Fruit fly (Drosophila melanogaster): ENCODE measurements around the gene ERp44.

Gene ERp44

DNA sequence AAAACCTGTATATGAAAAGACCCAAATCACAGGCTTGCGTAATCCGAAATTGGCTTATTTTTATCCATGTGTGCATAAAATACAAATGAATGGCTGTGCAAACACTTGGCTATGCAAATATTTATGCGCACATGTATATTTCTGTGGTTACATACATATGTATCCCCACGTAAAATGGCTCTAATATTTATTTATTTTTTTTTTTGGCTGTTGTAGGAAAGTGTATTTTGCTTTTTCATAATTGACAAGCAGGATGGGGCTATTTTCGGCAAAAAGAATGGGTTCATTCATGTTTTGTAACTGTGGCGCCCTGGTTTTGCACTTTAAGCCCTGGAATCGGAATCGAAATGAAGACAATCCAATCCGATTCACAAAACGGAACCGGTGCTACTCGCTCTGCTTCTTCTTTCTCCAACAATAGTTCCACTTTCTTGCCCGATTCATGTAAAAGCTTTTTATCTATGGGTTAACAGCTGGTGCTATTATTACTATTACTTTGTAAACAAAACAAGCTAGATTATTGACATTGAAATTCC is 37.7 kb upstream of the ERp44 start (continued):
- TF ChIP-seq ATbp (GFP tag; optimal IDR thresholded peaks at IDR 0.05) = peak; percentile 29
- TF ChIP-seq bbx (GFP tag; IDR thresholded peaks at IDR 0.05; ENCODE audit: partially characterized antibody) = no peak
- TF ChIP-seq ken (GFP tag; IDR thresholded peaks at IDR 0.05) = peak; percentile 57; the same call in 1 of the 3 replicates
- peak; percentile 17 for TF ChIP-seq Usf (GFP tag; optimal IDR thresholded peaks at IDR 0.05)
- TF ChIP-seq Hr51 (GFP tag; optimal IDR thresholded peaks at IDR 0.05) = peak; percentile 68
- TF ChIP-seq CG1832 (GFP tag; optimal IDR thresholded peaks at IDR 0.05) = no peak
- no peak for TF ChIP-seq Dfd (GFP tag; optimal IDR thresholded peaks at IDR 0.05)
- TF ChIP-seq Trl (optimal IDR thresholded peaks at IDR 0.05) = no peak
- peak; percentile 67 for TF ChIP-seq Trl (GFP tag; optimal IDR thresholded peaks at IDR 0.05)
- TF ChIP-seq CG16779 (GFP tag; IDR thresholded peaks at IDR 0.05) = peak; percentile 73
- no peak for TF ChIP-seq sd (tag; optimal IDR thresholded peaks at IDR 0.05)
- TF ChIP-seq CG34376 (GFP tag; optimal IDR thresholded peaks at IDR 0.05) = peak; percentile 60
- no peak for TF ChIP-seq GATAe (GFP tag; conservative IDR thresholded peaks at IDR 0.05)
- peak; percentile 63 for TF ChIP-seq CG9437 (GFP tag; optimal IDR thresholded peaks at IDR 0.05)
- 0 out of 2 replicates have a peak, but pooled peaks have one; percentile 42 for TF ChIP-seq danr (GFP tag; IDR thresholded peaks at IDR 0.05)
- TF ChIP-seq gro (GFP tag; optimal IDR thresholded peaks at IDR 0.05) = peak; percentile 77
- peak; percentile 67 for TF ChIP-seq B-H2 (GFP tag; optimal IDR thresholded peaks at IDR 0.05)
- TF ChIP-seq vvl (GFP tag; IDR thresholded peaks at IDR 0.05) = peak; percentile 90
- peak; percentile 87 for TF ChIP-seq lilli (GFP tag; optimal IDR thresholded peaks at IDR 0.05)
- peak; percentile 98 for TF ChIP-seq CG12155 (GFP tag; optimal IDR thresholded peaks at IDR 0.05)
- peak; percentile 33 for TF ChIP-seq CG10147 (GFP tag; optimal IDR thresholded peaks at IDR 0.05)
- peak; percentile 64 for TF ChIP-seq CG30020 (tag; optimal IDR thresholded peaks at IDR 0.05)
- TF ChIP-seq CG9817 (tag; optimal IDR thresholded peaks at IDR 0.05) = no peak
- no peak for TF ChIP-seq en (GFP tag; optimal IDR thresholded peaks at IDR 0.05)
- TF ChIP-seq trem (tag; optimal IDR thresholded peaks at IDR 0.05) = peak; percentile 31
- peak; percentile 47 for TF ChIP-seq CG1602 (GFP tag; optimal IDR thresholded peaks at IDR 0.05)
- TF ChIP-seq inv (GFP tag; IDR thresholded peaks at IDR 0.05; ENCODE audit: partially characterized antibody) = no peak
- TF ChIP-seq Gug (GFP tag; IDR thresholded peaks at IDR 0.05) = peak; percentile 83
- TF ChIP-seq CG12071 (GFP tag; optimal IDR thresholded peaks at IDR 0.05) = peak; percentile 64
- TF ChIP-seq CG2712 (tag; optimal IDR thresholded peaks at IDR 0.05) = peak; percentile 57
- TF ChIP-seq CG30431 (GFP tag; optimal IDR thresholded peaks at IDR 0.05) = peak; percentile 16
- TF ChIP-seq kah (GFP tag; optimal IDR thresholded peaks at IDR 0.05) = peak; percentile 26
- TF ChIP-seq dmrt11E (tag; optimal IDR thresholded peaks at IDR 0.05) = peak; percentile 8
- peak; percentile 43 for TF ChIP-seq pzg (GFP tag; optimal IDR thresholded peaks at IDR 0.05)
- peak; percentile 31 for TF ChIP-seq CG1529 (GFP tag; optimal IDR thresholded peaks at IDR 0.05)
- TF ChIP-seq eve (GFP tag; optimal IDR thresholded peaks at IDR 0.05) = peak in 1 of 2 experiments; percentile 89
- peak; percentile 78 for TF ChIP-seq seq (GFP tag; IDR thresholded peaks at IDR 0.05)
- peak; percentile 93 for TF ChIP-seq Ets65A (GFP tag)
- TF ChIP-seq lbe (GFP tag; optimal IDR thresholded peaks at IDR 0.05) = peak; percentile 32
- no peak for TF ChIP-seq Opbp (GFP tag; IDR thresholded peaks at IDR 0.05; ENCODE audit: partially characterized antibody)
- peak; percentile 34 for TF ChIP-seq CG14710 (tag; optimal IDR thresholded peaks at IDR 0.05)
- peak; percentile 35 for TF ChIP-seq CG33557 (GFP tag; optimal IDR thresholded peaks at IDR 0.05)
- no peak for TF ChIP-seq twi (tag; optimal IDR thresholded peaks at IDR 0.05)
- peak; percentile 46 for TF ChIP-seq Six4 (GFP tag; optimal IDR thresholded peaks at IDR 0.05)
- TF ChIP-seq Bdp1 (GFP tag; optimal IDR thresholded peaks at IDR 0.05) = peak; percentile 34
- TF ChIP-seq CG3407 (GFP tag; optimal IDR thresholded peaks at IDR 0.05) = peak; percentile 30
- peak; percentile 4 for TF ChIP-seq ac (GFP tag; optimal IDR thresholded peaks at IDR 0.05)
- peak; percentile 76 for TF ChIP-seq Hsf (GFP tag; optimal IDR thresholded peaks at IDR 0.05)
- TF ChIP-seq Bteb2 (GFP tag; optimal IDR thresholded peaks at IDR 0.05) = peak; percentile 64
- TF ChIP-seq az2 (GFP tag; optimal IDR thresholded peaks at IDR 0.05) = peak; percentile 73

Data from whole organism, embryonic.